Worm (Caenorhabditis elegans) whole organism, late embryonic: ENCODE results near the gene H01G02.4.

ENCODE experiments used
- C38D4.7 ChIP-seq: fragments of 200-800 bp; sonication (Bioruptor generic); optimal IDR thresholded peaks from 2 replicates; lab custom pipeline; 2018; ENCODE audit warnings: mild to moderate bottlenecking, missing genetic modification characterization, moderate library complexity, missing compliant biosample characterization
- K02D7.2 ChIP-seq: sonication (generic microtip); optimal IDR thresholded peaks from 2 replicates; lab custom pipeline; 2017; ENCODE audit warnings: mild to moderate bottlenecking, missing genetic modification characterization, missing compliant biosample characterization
- K09A11.1 ChIP-seq: sonication (generic microtip); optimal IDR thresholded peaks from 2 replicates; lab custom pipeline; 2017; ENCODE audit warnings: antibody characterized with exemption, mild to moderate bottlenecking, missing genetic modification characterization, missing compliant biosample characterization; ENCODE audit not compliant: insufficient read depth
- T23F11.4 ChIP-seq: fragments of 200-800 bp; sonication (Bioruptor generic); optimal IDR thresholded peaks from 2 replicates; lab custom pipeline; 2018; ENCODE audit warnings: mild to moderate bottlenecking, missing genetic modification characterization, missing compliant biosample characterization
- ama-1 ChIP-seq: fragments of 150-350 bp; optimal IDR thresholded peaks from 2 replicates; lab custom pipeline; 2014
- ceh-14 ChIP-seq: sonication (generic microtip); optimal IDR thresholded peaks from 2 replicates; lab custom pipeline; 2016; ENCODE audit warnings: missing genotype, missing genetic modification characterization, missing compliant biosample characterization
- ceh-18 ChIP-seq: sonication (generic microtip); optimal IDR thresholded peaks from 2 replicates; lab custom pipeline; 2016; ENCODE audit warnings: missing genetic modification characterization, missing compliant biosample characterization
- ceh-2 ChIP-seq: sonication (generic microtip); optimal IDR thresholded peaks from 2 replicates; lab custom pipeline; 2016; ENCODE audit warnings: missing genotype, missing genetic modification characterization, missing compliant biosample characterization
- ceh-24 ChIP-seq: sonication (generic microtip); optimal IDR thresholded peaks from 2 replicates; lab custom pipeline; 2016; ENCODE audit warnings: mild to moderate bottlenecking, missing genetic modification characterization, missing compliant biosample characterization
- ceh-30 ChIP-seq: fragments of 150-350 bp; optimal IDR thresholded peaks from 2 replicates; lab custom pipeline; 2014; ENCODE audit warnings: missing biosample characterization, missing genetic modification characterization
- ceh-31 ChIP-seq: sonication (generic microtip); optimal IDR thresholded peaks from 2 replicates; lab custom pipeline; 2016; ENCODE audit warnings: missing genetic modification characterization, missing compliant biosample characterization
- ceh-34 ChIP-seq: sonication (generic microtip); optimal IDR thresholded peaks from 2 replicates; lab custom pipeline; 2016; ENCODE audit warnings: mild to moderate bottlenecking, missing genetic modification characterization, missing compliant biosample characterization
- ceh-6 ChIP-seq: fragments of 200-800 bp; sonication (Bioruptor generic); optimal IDR thresholded peaks from 2 replicates; lab custom pipeline; 2018; ENCODE audit warnings: mild to moderate bottlenecking, missing genetic modification characterization, missing compliant biosample characterization
- che-1 ChIP-seq: sonication (generic microtip); optimal IDR thresholded peaks from 2 replicates; lab custom pipeline; 2016; ENCODE audit warnings: mild to moderate bottlenecking, missing genetic modification characterization, missing compliant biosample characterization
- dve-1 ChIP-seq: sonication (generic microtip); optimal IDR thresholded peaks from 2 replicates; lab custom pipeline; 2017; ENCODE audit warnings: antibody characterized with exemption, mild to moderate bottlenecking, missing genetic modification characterization, missing compliant biosample characterization
- elt-2 ChIP-seq: sonication (generic microtip); optimal IDR thresholded peaks from 2 replicates; lab custom pipeline; 2016; ENCODE audit warnings: missing genetic modification reagents, missing genetic modification characterization, missing compliant biosample characterization
- ets-4 ChIP-seq: sonication (generic microtip); optimal IDR thresholded peaks from 2 replicates; lab custom pipeline; 2016; ENCODE audit warnings: missing genetic modification characterization, missing compliant biosample characterization
- fax-1 ChIP-seq: sonication (generic microtip); optimal IDR thresholded peaks from 2 replicates; lab custom pipeline; 2016; ENCODE audit warnings: missing genotype, missing genetic modification characterization, missing compliant biosample characterization
- hlh-13 ChIP-seq: fragments of 200-800 bp; sonication (Bioruptor generic); optimal IDR thresholded peaks from 2 replicates; lab custom pipeline; 2018; ENCODE audit warnings: mild to moderate bottlenecking, missing genetic modification characterization, missing compliant biosample characterization
- hlh-15 ChIP-seq: sonication (generic microtip); optimal IDR thresholded peaks from 2 replicates; lab custom pipeline; 2016; ENCODE audit warnings: missing genetic modification characterization, missing compliant biosample characterization
- hlh-6 ChIP-seq: sonication (generic microtip); optimal IDR thresholded peaks from 2 replicates; lab custom pipeline; 2016; ENCODE audit warnings: missing genotype, missing genetic modification characterization, missing compliant biosample characterization
- lin-11 ChIP-seq: fragments of 200-800 bp; sonication (Bioruptor generic); optimal IDR thresholded peaks from 2 replicates; lab custom pipeline; 2018; ENCODE audit warnings: mild to moderate bottlenecking, missing genetic modification characterization, missing compliant biosample characterization
- madf-2 ChIP-seq: sonication (generic microtip); optimal IDR thresholded peaks from 2 replicates; lab custom pipeline; 2017; ENCODE audit warnings: missing genetic modification characterization, missing compliant biosample characterization
- mec-3 ChIP-seq: sonication (generic microtip); optimal IDR thresholded peaks from 2 replicates; lab custom pipeline; 2016; ENCODE audit warnings: borderline replicate concordance, missing genetic modification characterization, missing compliant biosample characterization
- pag-3 ChIP-seq: sonication (generic microtip); optimal IDR thresholded peaks from 2 replicates; lab custom pipeline; 2016; ENCODE audit warnings: missing compliant biosample characterization, missing genetic modification characterization, borderline replicate concordance
- pat-9 ChIP-seq: fragments of 200-800 bp; sonication (Bioruptor generic); optimal IDR thresholded peaks from 2 replicates; lab custom pipeline; 2018; ENCODE audit warnings: mild to moderate bottlenecking, missing genetic modification characterization, moderate library complexity, missing compliant biosample characterization
- pax-1 ChIP-seq: fragments of 150-350 bp; optimal IDR thresholded peaks from 2 replicates; lab custom pipeline; 2014; ENCODE audit warnings: missing biosample characterization, missing genetic modification characterization
- pha-4 ChIP-seq: fragments of 150-350 bp; optimal IDR thresholded peaks from 2 replicates; lab custom pipeline; 2018; ENCODE audit warnings: missing biosample characterization, missing genetic modification reagents, missing genetic modification characterization
- pqm-1 ChIP-seq: sonication (generic microtip); optimal IDR thresholded peaks from 2 replicates; lab custom pipeline; 2016; ENCODE audit warnings: missing genetic modification characterization, missing compliant biosample characterization
- ref-2 ChIP-seq: sonication (generic microtip); optimal IDR thresholded peaks from 2 replicates; lab custom pipeline; 2016; ENCODE audit warnings: missing genetic modification characterization, missing compliant biosample characterization
- rnt-1 ChIP-seq: sonication (generic microtip); optimal IDR thresholded peaks from 2 replicates; lab custom pipeline; 2016; ENCODE audit warnings: missing genetic modification characterization, missing compliant biosample characterization
- syd-9 ChIP-seq: sonication (generic microtip); optimal IDR thresholded peaks from 2 replicates; lab custom pipeline; 2016; ENCODE audit warnings: mild to moderate bottlenecking, missing genetic modification characterization, moderate library complexity, missing compliant biosample characterization
- tbx-2 ChIP-seq: sonication (generic microtip); optimal IDR thresholded peaks from 2 replicates; lab custom pipeline; 2016; ENCODE audit warnings: missing genetic modification characterization, missing compliant biosample characterization
- tbx-7 ChIP-seq: sonication (generic microtip); optimal IDR thresholded peaks from 2 replicates; lab custom pipeline; 2016; ENCODE audit warnings: missing genotype, missing genetic modification characterization, missing compliant biosample characterization
- unc-3 ChIP-seq, 2 experiments: fragments of 200-800 bp in 1 of 2; sonication (Bioruptor generic) in 1 of 2; sonication (generic microtip) in 1 of 2; conservative IDR thresholded peaks in 1 of 2; optimal IDR thresholded peaks in 1 of 2; 2 replicates each; pipeline versions ENCODE4 v1.3.6 to Lab custom; 2016 to 2022; ENCODE audit warnings: missing compliant biosample characterization in 2 of 2, missing genetic modification characterization in 2 of 2, missing genetic modification reagents in 1 of 2
- unc-42 ChIP-seq: sonication (generic microtip); optimal IDR thresholded peaks from 2 replicates; lab custom pipeline; 2016; ENCODE audit warnings: missing genotype, missing genetic modification characterization, missing compliant biosample characterization
- unc-55 ChIP-seq: sonication (generic microtip); optimal IDR thresholded peaks from 2 replicates; lab custom pipeline; 2017; ENCODE audit warnings: missing biosample characterization, missing genetic modification reagents, missing genetic modification characterization
- unc-86 ChIP-seq: sonication (generic microtip); optimal IDR thresholded peaks from 2 replicates; lab custom pipeline; 2016; ENCODE audit warnings: missing genetic modification characterization, missing compliant biosample characterization
- zip-5 ChIP-seq: sonication (generic microtip); optimal IDR thresholded peaks from 2 replicates; lab custom pipeline; 2016; ENCODE audit warnings: missing genetic modification characterization, missing compliant biosample characterization
- ztf-16 ChIP-seq: sonication (generic microtip); optimal IDR thresholded peaks from 2 replicates; lab custom pipeline; 2017; ENCODE audit warnings: missing genetic modification characterization, missing compliant biosample characterization

Gene H01G02.4

DNA sequence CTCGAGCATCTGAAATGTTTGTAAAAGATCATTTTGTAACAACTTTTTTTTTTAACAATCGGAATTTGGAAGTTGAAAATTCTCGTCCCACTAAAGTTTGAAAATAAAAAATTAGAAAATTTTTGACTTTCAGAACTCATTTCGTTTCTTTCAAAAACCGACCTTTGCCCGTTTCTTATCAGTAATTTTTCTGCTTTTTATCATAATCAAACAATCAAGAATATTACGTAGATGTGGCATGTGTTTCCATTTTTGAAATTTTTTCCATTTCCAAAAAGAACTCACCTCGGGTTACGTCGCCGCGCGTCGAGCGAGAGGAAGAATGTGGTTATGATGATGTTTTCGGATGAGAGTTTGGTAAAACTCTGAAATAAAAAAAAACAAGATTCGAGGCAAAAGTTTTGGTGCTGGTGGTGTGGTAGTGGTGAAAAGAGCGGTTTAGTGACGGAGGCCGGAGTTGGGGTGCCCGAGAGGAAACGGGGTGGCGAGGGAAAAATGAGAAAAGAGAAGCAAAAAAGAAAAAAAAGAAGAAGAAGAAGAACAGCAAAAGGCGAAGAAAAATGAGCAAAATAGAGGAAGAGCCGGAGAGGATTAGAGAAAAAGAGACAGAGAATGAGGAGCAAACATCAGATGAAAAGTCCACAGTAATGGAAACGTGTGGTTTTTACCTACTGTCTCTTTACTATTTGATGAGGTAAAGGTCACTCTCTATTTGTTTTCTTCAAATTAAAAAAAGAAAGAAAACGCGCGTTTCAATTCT is 42.1 kb downstream of the H01G02.4 start, which contains the start of gene T12A7.2:
Gene T12A7.2, minus strand, starts transcription at position 412 of the 760 bp plus-strand sequence.
- TF ChIP-seq T23F11.4 (GFP tag; lab: Kevin White, UChicago): no peak
- peak; percentile 24 for TF ChIP-seq ceh-18 (tag; lab: Kevin White, UChicago)
- no peak for TF ChIP-seq syd-9
- no peak for TF ChIP-seq ceh-6 (GFP tag; lab: Kevin White, UChicago)
- peak; percentile 4 for TF ChIP-seq unc-42
- peak; percentile 2 for TF ChIP-seq ref-2 (tag; lab: Kevin White, UChicago)
- no peak for TF ChIP-seq ceh-24 (tag; lab: Kevin White, UChicago)
- TF ChIP-seq dve-1 (tag; lab: Kevin White, UChicago): no peak
- TF ChIP-seq tbx-7 (tag; lab: Kevin White, UChicago): no peak
- no peak for TF ChIP-seq madf-2
- no peak for TF ChIP-seq ets-4 (tag; lab: Kevin White, UChicago)
- TF ChIP-seq pqm-1 (tag; lab: Kevin White, UChicago): no peak
- no peak for TF ChIP-seq ceh-34
- no peak for TF ChIP-seq mec-3
- TF ChIP-seq lin-11: no peak
- no peak for TF ChIP-seq ceh-31 (tag; lab: Kevin White, UChicago)
- TF ChIP-seq fax-1 (tag; lab: Kevin White, UChicago): no peak
- no peak for TF ChIP-seq hlh-15 (tag; lab: Kevin White, UChicago)
- TF ChIP-seq tbx-2 (tag; lab: Kevin White, UChicago): peak; percentile 22
- peak; percentile 75 for TF ChIP-seq elt-2 (tag; lab: Kevin White, UChicago)
- TF ChIP-seq K02D7.2: no peak
- no peak for TF ChIP-seq pha-4 (tag; lab: Kevin White, UChicago)

DNA sequence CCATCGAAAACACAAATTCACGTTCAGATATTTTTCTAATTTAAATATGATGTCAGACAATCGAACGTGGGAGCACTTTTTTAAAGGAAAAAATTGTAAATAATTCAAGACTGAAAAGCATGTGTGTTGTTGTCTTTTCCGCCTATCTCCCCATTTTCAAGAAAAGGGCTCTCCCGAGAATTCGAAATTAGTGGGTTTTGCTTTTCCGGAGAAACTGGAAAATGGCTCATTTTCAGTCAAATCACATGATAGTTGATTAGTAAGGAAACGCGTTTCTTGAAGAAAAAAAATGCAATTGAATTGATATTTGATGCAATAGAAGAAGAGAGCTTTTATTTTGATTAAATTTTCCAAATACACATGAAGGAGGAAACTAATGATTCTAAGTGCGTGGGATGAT is 43.1 kb downstream of the H01G02.4 start:
- TF ChIP-seq ets-4 (tag; lab: Kevin White, UChicago): no peak
- TF ChIP-seq pat-9 (tag; lab: Kevin White, UChicago): no peak
- TF ChIP-seq ceh-14 (tag; lab: Kevin White, UChicago): no peak
- TF ChIP-seq unc-55 (GFP tag; lab: Kevin White, UChicago): no peak
- TF ChIP-seq ceh-30 (tag; lab: Kevin White, UChicago): no peak

DNA sequence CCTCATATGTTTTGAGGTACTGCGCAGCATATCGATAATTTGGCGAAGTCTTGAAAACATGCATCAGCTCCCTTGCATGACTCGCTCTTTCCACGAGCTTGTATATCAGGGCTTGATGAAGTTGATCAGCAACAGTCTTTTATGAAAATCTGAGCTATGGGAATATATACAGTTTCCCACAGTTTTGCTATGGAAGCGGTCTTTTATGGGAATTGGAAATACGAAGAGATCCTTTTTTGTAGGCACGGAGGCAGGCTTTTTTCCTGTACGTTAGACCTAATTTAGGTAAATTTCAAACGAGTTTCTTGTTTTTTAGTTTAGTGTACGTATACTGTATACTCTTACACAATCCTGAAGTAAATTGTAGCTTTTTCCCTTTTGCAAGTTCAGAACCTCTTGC is 47.0 kb downstream of the H01G02.4 start, which contains the start of gene T12A7.9:
Gene T12A7.9, minus strand, starts transcription at position 101 of the 400 bp plus-strand sequence.
- TF ChIP-seq pqm-1 (tag; lab: Kevin White, UChicago): no peak
- TF ChIP-seq, all 69 proteins: peak for 0

DNA sequence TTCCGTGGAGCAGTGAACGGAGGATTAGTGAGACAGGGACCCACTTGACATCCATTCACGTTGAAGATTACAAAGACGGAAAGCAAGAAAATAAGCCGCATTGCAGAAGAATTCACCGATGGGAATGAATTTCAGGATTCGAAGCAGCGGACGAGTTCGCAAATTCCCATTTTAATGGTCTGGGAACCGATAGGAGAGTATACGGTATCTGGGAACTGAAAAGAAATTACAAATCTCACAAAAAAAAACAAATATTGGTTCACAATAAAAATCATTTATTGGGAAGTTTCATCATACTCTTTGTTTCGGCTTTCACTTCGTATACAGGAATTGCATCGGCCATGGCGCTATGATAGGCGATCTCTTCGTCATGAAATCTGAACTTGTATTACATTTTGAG is 47.9 kb downstream of the H01G02.4 start, which contains the start of gene T12A7.10:
Gene T12A7.10, minus strand, starts transcription at position 101 of the 400 bp plus-strand sequence.
- TF ChIP-seq hlh-13 (GFP tag; lab: Kevin White, UChicago): no peak
- TF ChIP-seq ceh-18 (tag; lab: Kevin White, UChicago): no peak
- no peak for TF ChIP-seq ceh-2
- no peak for TF ChIP-seq syd-9
- no peak for TF ChIP-seq hlh-6 (tag; lab: Kevin White, UChicago)
- TF ChIP-seq pag-3: no peak
- no peak for TF ChIP-seq che-1 (tag; lab: Kevin White, UChicago)
- no peak for TF ChIP-seq rnt-1
- TF ChIP-seq ama-1: no peak

DNA sequence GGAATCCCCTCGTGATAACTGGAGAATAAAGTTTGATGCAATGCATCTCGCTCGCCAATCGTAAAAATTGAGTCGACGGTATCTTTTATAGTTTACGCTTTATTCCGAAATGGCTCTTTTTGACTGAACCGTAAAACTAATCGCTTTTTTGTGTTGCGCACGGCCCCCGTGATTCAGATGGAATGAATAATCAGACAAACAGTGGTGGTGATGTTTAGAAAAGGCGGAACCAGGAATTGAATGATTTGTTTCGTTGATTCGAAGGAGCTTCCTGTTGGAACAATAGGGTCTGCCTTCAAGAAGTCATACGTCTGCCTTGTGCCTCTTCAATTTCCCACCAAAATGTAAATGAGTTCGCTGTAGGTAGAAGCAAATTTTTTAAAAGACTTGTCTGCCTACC is 48.6 kb downstream of the H01G02.4 start, which contains the start of gene scl-18:
Gene scl-18, minus strand, starts transcription at position 101 of the 400 bp plus-strand sequence.
- TF ChIP-seq ztf-16 (tag; lab: Kevin White, UChicago) (no peak), pax-1 (tag; lab: Kevin White, UChicago) (no peak), mec-3 (no peak), hlh-15 (tag; lab: Kevin White, UChicago) (no peak), zip-5 (tag; lab: Kevin White, UChicago) (no peak), hlh-6 (tag; lab: Kevin White, UChicago) (no peak), unc-55 (GFP tag; lab: Kevin White, UChicago) (no peak), K09A11.1 (tag; lab: Kevin White, UChicago) (no peak), tbx-7 (tag; lab: Kevin White, UChicago) (no peak), ceh-18 (tag; lab: Kevin White, UChicago) (no peak), pag-3 (no peak), unc-3 (GFP tag; conservative IDR thresholded peaks at IDR 0.05; lab: Robert Waterston, UW) (no peak), unc-3 (tag; optimal IDR thresholded peaks at IDR 0.05; lab: Kevin White, UChicago) (no peak), fax-1 (tag; lab: Kevin White, UChicago) (no peak), C38D4.7 (GFP tag; lab: Kevin White, UChicago) (no peak), ceh-6 (GFP tag; lab: Kevin White, UChicago) (no peak), unc-86 (tag; lab: Kevin White, UChicago) (no peak)
